Fruit fly (Drosophila melanogaster): Measurements from ENCODE around the gene CG9121.

CG9121 gene

dm6 chr2L:5070797-5071579, 20.1 kb upstream of the CG9121 start, which contains the start of gene RpL37A (continued):
- peak; percentile 40 for TF ChIP-seq OdsH (GFP tag; optimal IDR thresholded peaks at IDR 0.05)
- no peak for TF ChIP-seq CG6276 (GFP tag; optimal IDR thresholded peaks at IDR 0.05)
- TF ChIP-seq Blimp-1 (GFP tag; optimal IDR thresholded peaks at IDR 0.05) = peak; percentile 54
- peak; percentile 52 for TF ChIP-seq lz (GFP tag; optimal IDR thresholded peaks at IDR 0.05)
- TF ChIP-seq fd59A (GFP tag; optimal IDR thresholded peaks at IDR 0.05) = peak; percentile 33
- peak; percentile 71 for TF ChIP-seq cyc (GFP tag; optimal IDR thresholded peaks at IDR 0.05)
- no peak for TF ChIP-seq svp (GFP tag)
- peak; percentile 70 for TF ChIP-seq CG9139 (GFP tag; optimal IDR thresholded peaks at IDR 0.05)
- peak; percentile 75 for TF ChIP-seq Sox102F (GFP tag; optimal IDR thresholded peaks at IDR 0.05)
- TF ChIP-seq esn (GFP tag; optimal IDR thresholded peaks at IDR 0.05) = peak; percentile 73
- TF ChIP-seq CG6163 (GFP tag; IDR thresholded peaks at IDR 0.05) = peak; percentile 85
- no peak for TF ChIP-seq dac (GFP tag; optimal IDR thresholded peaks at IDR 0.05)
- TF ChIP-seq CG11902 (GFP tag; optimal IDR thresholded peaks at IDR 0.05) = no peak
- TF ChIP-seq CG15336 (GFP tag; IDR thresholded peaks at IDR 0.05) = no peak
- peak; percentile 61 for TF ChIP-seq CG31627 (GFP tag; optimal IDR thresholded peaks at IDR 0.05)
- peak; percentile 84 for TF ChIP-seq CG3919 (GFP tag; optimal IDR thresholded peaks at IDR 0.05)
- TF ChIP-seq CG4318 (GFP tag; optimal IDR thresholded peaks at IDR 0.05) = no peak
- TF ChIP-seq CG8632 (GFP tag; optimal IDR thresholded peaks at IDR 0.05) = peak; percentile 27
- peak; percentile 75 for TF ChIP-seq fd85E (GFP tag; optimal IDR thresholded peaks at IDR 0.05)
- TF ChIP-seq vri (GFP tag; optimal IDR thresholded peaks at IDR 0.05) = peak; percentile 56
- TF ChIP-seq CG7368 (GFP tag; optimal IDR thresholded peaks at IDR 0.05) = peak; percentile 46
- TF ChIP-seq Met (GFP tag; optimal IDR thresholded peaks at IDR 0.05) = peak; percentile 68
- TF ChIP-seq topi (GFP tag; optimal IDR thresholded peaks at IDR 0.05) = peak; percentile 82
- peak; percentile 66 for TF ChIP-seq Eip75B (GFP tag; optimal IDR thresholded peaks at IDR 0.05)
- peak; percentile 92 for TF ChIP-seq Eip78C (GFP tag)
- TF ChIP-seq fkh (GFP tag; optimal IDR thresholded peaks at IDR 0.05) = peak; percentile 71
- TF ChIP-seq CG1621 (tag; optimal IDR thresholded peaks at IDR 0.05) = no peak
- peak; percentile 99 for TF ChIP-seq CG10669 (GFP tag; optimal IDR thresholded peaks at IDR 0.05)
- TF ChIP-seq achi (GFP tag; optimal IDR thresholded peaks at IDR 0.05) = peak; percentile 53
- TF ChIP-seq Hr39 (GFP tag; optimal IDR thresholded peaks at IDR 0.05) = peak; percentile 60
- TF ChIP-seq dsx (GFP tag; optimal IDR thresholded peaks at IDR 0.05; ENCODE audit: poor library complexity, severe bottlenecking) = no peak
- TF ChIP-seq ss (GFP tag; optimal IDR thresholded peaks at IDR 0.05) = peak; percentile 59 to 81
- TF ChIP-seq Ets21C (GFP tag; optimal IDR thresholded peaks at IDR 0.05) = no peak
- TF ChIP-seq CG32006 (GFP tag; optimal IDR thresholded peaks at IDR 0.05) = no peak
- TF ChIP-seq Lpt (GFP tag; optimal IDR thresholded peaks at IDR 0.05) = no peak
- no peak for TF ChIP-seq CG10631 (GFP tag; optimal IDR thresholded peaks at IDR 0.05)
- TF ChIP-seq CG8319 (GFP tag; optimal IDR thresholded peaks at IDR 0.05) = peak; percentile 42
- TF ChIP-seq acj6 (GFP tag; optimal IDR thresholded peaks at IDR 0.05) = peak; percentile 53
- peak; percentile 62 for TF ChIP-seq CG3032 (tag; optimal IDR thresholded peaks at IDR 0.05)
- TF ChIP-seq salr (GFP tag; optimal IDR thresholded peaks at IDR 0.05) = peak in 1 of 2 experiments; percentile 47
- no peak for TF ChIP-seq Gug (GFP tag; IDR thresholded peaks at IDR 0.05)

- TF ChIP-seq CG9139 (GFP tag; optimal IDR thresholded peaks at IDR 0.05) = no peak
- TF ChIP-seq CG3032 (tag; optimal IDR thresholded peaks at IDR 0.05) = no peak
- peak; percentile 80 for TF ChIP-seq CG6276 (GFP tag; optimal IDR thresholded peaks at IDR 0.05)
- TF ChIP-seq Blimp-1 (GFP tag; optimal IDR thresholded peaks at IDR 0.05) = no peak
- TF ChIP-seq dac (GFP tag; optimal IDR thresholded peaks at IDR 0.05) = no peak
- TF ChIP-seq CG6854 (GFP tag; optimal IDR thresholded peaks at IDR 0.05) = peak; percentile 20
- no peak for TF ChIP-seq salr (GFP tag; optimal IDR thresholded peaks at IDR 0.05)
- TF ChIP-seq CG10631 (GFP tag; optimal IDR thresholded peaks at IDR 0.05) = no peak
These were observed 13.1 kb upstream of the CG9121 start for dm6 chr2L:5063936-5064335.

Data from whole organism, prepupa.